Worm (Caenorhabditis elegans): ENCODE data around the gene txt-17.

DNA sequence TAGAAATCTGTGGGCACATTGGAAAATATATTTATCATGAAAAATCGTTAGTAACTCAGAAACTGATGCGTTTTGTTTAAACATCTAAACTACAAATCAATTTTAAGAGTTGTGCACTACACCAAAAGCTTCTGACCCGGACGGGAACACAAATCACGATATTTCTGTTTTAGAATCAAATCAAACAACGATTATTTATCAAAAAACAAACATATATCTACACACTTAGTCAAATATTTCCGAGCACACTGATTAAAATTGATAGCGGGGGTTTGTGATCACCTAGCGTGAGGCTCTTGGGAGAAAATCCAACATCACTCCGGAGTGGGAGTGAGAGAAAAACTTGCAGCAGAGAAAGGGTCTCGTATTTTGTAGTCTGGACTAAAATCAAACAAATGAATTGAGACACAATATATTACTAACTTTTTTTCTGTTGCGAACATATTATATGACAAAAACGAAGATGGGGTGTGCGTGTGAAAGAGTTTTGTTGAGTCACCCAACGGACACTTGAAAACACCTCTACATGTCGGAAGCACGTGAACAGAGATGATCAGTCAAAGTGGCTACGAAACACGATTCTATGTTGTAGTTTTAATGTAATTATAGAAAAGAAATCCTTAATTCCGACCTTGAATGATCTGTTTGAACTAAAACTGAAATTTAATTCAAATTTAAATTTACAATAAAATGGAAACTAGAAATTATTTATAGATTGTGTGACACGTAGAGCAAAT lies 42.4 kb upstream of the txt-17 start:
- no peak for TF ChIP-seq pha-4 (tag; optimal IDR thresholded peaks at IDR 0.05)
- no peak for TF ChIP-seq lin-13 (tag; optimal IDR thresholded peaks at IDR 0.05)
- TF ChIP-seq mep-1 (tag; optimal IDR thresholded peaks at IDR 0.05): no peak
- no peak for TF ChIP-seq nhr-28 (tag; optimal IDR thresholded peaks at IDR 0.05)
- no peak for TF ChIP-seq snpc-4 (tag; optimal IDR thresholded peaks at IDR 0.05)
- TF ChIP-seq sptf-1 (tag; optimal IDR thresholded peaks at IDR 0.05): no peak
- TF ChIP-seq nhr-12 (tag; optimal IDR thresholded peaks at IDR 0.05): no peak
- TF ChIP-seq drap-1 (GFP tag; optimal IDR thresholded peaks at IDR 0.05): no peak
- no peak for TF ChIP-seq unc-39 (tag; optimal IDR thresholded peaks at IDR 0.05)
- TF ChIP-seq mab-5 (tag; optimal IDR thresholded peaks at IDR 0.05): no peak
- no peak for TF ChIP-seq blmp-1 (tag; optimal IDR thresholded peaks at IDR 0.05)
- TF ChIP-seq ceh-39 (tag; optimal IDR thresholded peaks at IDR 0.05): no peak
- TF ChIP-seq unc-62 (GFP tag; optimal IDR thresholded peaks at IDR 0.05): no peak
- no peak for TF ChIP-seq elt-3 (tag; optimal IDR thresholded peaks at IDR 0.05)

Data from whole organism, mixed stage, embryonic.